Fruit fly (Drosophila melanogaster) whole organism, embryonic: ENCODE data around the gene Ice2.

Experiments
- Ada2b ChIP-seq: fragments of 200-800 bp; sonication (Bioruptor generic); IDR thresholded peaks from 2 replicates; pipeline ENCODE4 v1.3.6; 2022; ENCODE audit warnings: missing biosample characterization, missing genetic modification characterization
- Antp ChIP-seq: fragments of 200-800 bp; sonication (Bioruptor generic); optimal IDR thresholded peaks from 3 replicates; lab custom pipeline; 2016; ENCODE audit warnings: missing biosample characterization, missing genetic modification characterization
- CG10267 ChIP-seq: fragments of 200-800 bp; sonication (Bioruptor generic); optimal IDR thresholded peaks from 2 replicates; lab custom pipeline; 2018; ENCODE audit warnings: missing biosample characterization, mild to moderate bottlenecking, missing genetic modification characterization, moderate library complexity
- CG10321 ChIP-seq: fragments of 200-800 bp; sonication (Bioruptor generic); IDR thresholded peaks from 2 replicates; pipeline ENCODE4 v1.3.6; 2022; ENCODE audit warnings: missing biosample characterization, missing genetic modification characterization
- CG10959 ChIP-seq: fragments of 200-800 bp; sonication (Bioruptor generic); IDR thresholded peaks from 2 replicates; pipeline ENCODE4 v1.3.6; 2022; ENCODE audit warnings: missing biosample characterization, missing genetic modification characterization
- CG1233 ChIP-seq: fragments of 200-800 bp; sonication (Bioruptor generic); optimal IDR thresholded peaks from 4 replicates; lab custom pipeline; 2018; ENCODE audit warnings: missing biosample characterization, mild to moderate bottlenecking, missing genetic modification characterization
- CG14667 ChIP-seq: fragments of 200-800 bp; sonication (Bioruptor generic); IDR thresholded peaks from 2 replicates; pipeline ENCODE4 v1.3.6; 2022; ENCODE audit warnings: missing biosample characterization, missing genetic modification characterization
- CG14860 ChIP-seq: fragments of 200-800 bp; sonication (Bioruptor generic); IDR thresholded peaks from 3 replicates; pipeline ENCODE4 v1.3.6; 2022; ENCODE audit warnings: missing biosample characterization, missing genetic modification characterization; ENCODE audit not compliant: partially characterized antibody
- CG15011 ChIP-seq: fragments of 200-800 bp; sonication (Bioruptor generic); optimal IDR thresholded peaks from 3 replicates; lab custom pipeline; 2018; ENCODE audit warnings: missing biosample characterization, mild to moderate bottlenecking, missing genetic modification characterization
- CG15514 ChIP-seq: fragments of 200-800 bp; sonication (Bioruptor generic); optimal IDR thresholded peaks from 3 replicates; lab custom pipeline; 2017; ENCODE audit warnings: missing biosample characterization, missing genetic modification characterization, mild to moderate bottlenecking, moderate library complexity, missing genetic modification reagents
- CG17361 ChIP-seq: fragments of 200-800 bp; sonication (Bioruptor generic); IDR thresholded peaks from 3 replicates; pipeline ENCODE4 v1.3.6; 2022; ENCODE audit warnings: missing biosample characterization, missing genetic modification characterization
- CG17385 ChIP-seq: fragments of 200-800 bp; sonication (Bioruptor generic); optimal IDR thresholded peaks from 3 replicates; lab custom pipeline; 2018; ENCODE audit warnings: missing biosample characterization, mild to moderate bottlenecking, missing genetic modification characterization
- CG17612 ChIP-seq: fragments of 200-800 bp; sonication (Bioruptor generic); IDR thresholded peaks from 2 replicates; pipeline ENCODE4 v1.3.6; 2022; ENCODE audit warnings: missing biosample characterization, missing genetic modification characterization
- CG30403 ChIP-seq: fragments of 200-800 bp; sonication (Bioruptor generic); optimal IDR thresholded peaks from 3 replicates; lab custom pipeline; 2016; ENCODE audit warnings: missing biosample characterization, missing genetic modification characterization
- CG31224 ChIP-seq: fragments of 200-800 bp; sonication (Bioruptor generic); IDR thresholded peaks from 2 replicates; pipeline ENCODE4 v1.3.6; 2022; ENCODE audit warnings: missing biosample characterization, missing genetic modification characterization
- CG4424 ChIP-seq: fragments of 200-800 bp; sonication (Bioruptor generic); optimal IDR thresholded peaks from 3 replicates; lab custom pipeline; 2016; ENCODE audit warnings: missing biosample characterization, missing genetic modification characterization
- CG4617 ChIP-seq: fragments of 200-800 bp; sonication (Bioruptor generic); optimal IDR thresholded peaks from 3 replicates; lab custom pipeline; 2016; ENCODE audit warnings: missing biosample characterization, missing genetic modification characterization, borderline replicate concordance
- CG6813 ChIP-seq: fragments of 200-800 bp; sonication (Bioruptor generic); optimal IDR thresholded peaks from 2 replicates; lab custom pipeline; 2017; ENCODE audit warnings: missing biosample characterization, missing genetic modification characterization, mild to moderate bottlenecking, moderate library complexity, missing genetic modification reagents
- CG7357 ChIP-seq: fragments of 200-800 bp; sonication (Bioruptor generic); IDR thresholded peaks from 3 replicates; pipeline ENCODE4 v1.3.6; 2022; ENCODE audit warnings: missing biosample characterization, missing genetic modification characterization
- CG7745 ChIP-seq: fragments of 200-800 bp; sonication (Bioruptor generic); optimal IDR thresholded peaks from 2 replicates; lab custom pipeline; 2018; ENCODE audit warnings: missing biosample characterization, mild to moderate bottlenecking, missing genetic modification characterization, moderate library complexity
- CG9727 ChIP-seq: fragments of 200-800 bp; sonication (Bioruptor generic); optimal IDR thresholded peaks from 3 replicates; lab custom pipeline; 2017; ENCODE audit warnings: missing biosample characterization, mild to moderate bottlenecking, missing genetic modification characterization
- CoRest ChIP-seq: fragments of 200-800 bp; sonication (Bioruptor generic); optimal IDR thresholded peaks from 3 replicates; lab custom pipeline; 2018; ENCODE audit warnings: missing biosample characterization, mild to moderate bottlenecking, missing genetic modification characterization, moderate library complexity
- Dad ChIP-seq: fragments of 200-800 bp; sonication (Bioruptor generic); optimal IDR thresholded peaks from 3 replicates; lab custom pipeline; 2016; ENCODE audit warnings: missing biosample characterization, missing genetic modification characterization
- Dbx ChIP-seq: fragments of 200-800 bp; sonication (Bioruptor generic); IDR thresholded peaks from 3 replicates; pipeline ENCODE4 v1.3.6; 2022; ENCODE audit warnings: missing biosample characterization, missing genetic modification characterization
- Hr3 ChIP-seq: fragments of 200-800 bp; sonication (Bioruptor generic); optimal IDR thresholded peaks from 3 replicates; lab custom pipeline; 2016; ENCODE audit warnings: missing biosample characterization, missing genetic modification characterization
- Pdp1 ChIP-seq, 2 experiments: fragments of 200-800 bp; sonication (Bioruptor generic); optimal IDR thresholded peaks; 3 replicates each; lab custom pipeline; 2016; ENCODE audit warnings: missing biosample characterization in 2 of 2, missing genetic modification characterization in 2 of 2, mild to moderate bottlenecking in 1 of 2, moderate library complexity in 1 of 2
- Sry-β ChIP-seq: fragments of 200-800 bp; sonication (Bioruptor generic); optimal IDR thresholded peaks from 2 replicates; lab custom pipeline; 2018; ENCODE audit warnings: missing biosample characterization, mild to moderate bottlenecking, missing genetic modification characterization, moderate library complexity
- Stat92E ChIP-seq, 3 experiments: fragments of >200 bp in 2 of 3; fragments of 200-800 bp in 1 of 3; sonication (Bioruptor generic) in 1 of 3; optimal IDR thresholded peaks; 2 replicates each; lab custom pipeline; 2017 to 2019; ENCODE audit warnings: missing biosample characterization in 3 of 3, missing genetic modification characterization in 3 of 3, mild to moderate bottlenecking in 1 of 3, moderate library complexity in 1 of 3
- Trl ChIP-seq, 3 experiments: fragments of >200 bp in 2 of 3; fragments of 200-800 bp in 1 of 3; sonication (Bioruptor generic) in 1 of 3; optimal IDR thresholded peaks; 2 replicates in 1 of 3; 3 replicates in 2 of 3; lab custom pipeline; 2016 to 2017; ENCODE audit warnings: missing biosample characterization in 1 of 3, missing genetic modification characterization in 1 of 3
- Xrp1 ChIP-seq: fragments of 200-800 bp; sonication (Bioruptor generic); IDR thresholded peaks from 2 replicates; pipeline ENCODE4 v1.3.6; 2022; ENCODE audit warnings: missing biosample characterization, missing genetic modification characterization
- YL-1 ChIP-seq: fragments of 200-800 bp; sonication (Bioruptor generic); optimal IDR thresholded peaks from 3 replicates; lab custom pipeline; 2017; ENCODE audit warnings: missing biosample characterization, mild to moderate bottlenecking, missing genetic modification characterization
- al ChIP-seq: fragments of 200-800 bp; sonication (Bioruptor generic); IDR thresholded peaks from 2 replicates; pipeline ENCODE4 v1.3.6; 2022; ENCODE audit warnings: missing biosample characterization, missing genetic modification characterization
- az2 ChIP-seq: fragments of 200-800 bp; sonication (Bioruptor generic); optimal IDR thresholded peaks from 3 replicates; lab custom pipeline; 2016; ENCODE audit warnings: missing biosample characterization, missing genetic modification characterization
- cg ChIP-seq: fragments of 200-800 bp; sonication (Bioruptor generic); optimal IDR thresholded peaks from 3 replicates; lab custom pipeline; 2019; ENCODE audit warnings: missing biosample characterization, mild to moderate bottlenecking, missing genetic modification characterization, moderate library complexity
- chinmo ChIP-seq: fragments of 200-800 bp; sonication (Bioruptor generic); IDR thresholded peaks from 4 replicates; pipeline ENCODE4 v1.3.6; 2022; ENCODE audit warnings: missing biosample characterization, missing genetic modification characterization; ENCODE audit not compliant: partially characterized antibody
- crc ChIP-seq: fragments of 200-800 bp; sonication (Bioruptor generic); optimal IDR thresholded peaks from 2 replicates; lab custom pipeline; 2016; ENCODE audit warnings: missing biosample characterization, missing genetic modification characterization
- cwo ChIP-seq: fragments of 200-800 bp; sonication (Bioruptor generic); optimal IDR thresholded peaks from 3 replicates; lab custom pipeline; 2017; ENCODE audit warnings: missing biosample characterization, missing genetic modification characterization, mild to moderate bottlenecking, moderate library complexity, missing genetic modification reagents
- dm ChIP-seq: fragments of 200-800 bp; sonication (Bioruptor generic); optimal IDR thresholded peaks from 3 replicates; lab custom pipeline; 2016; ENCODE audit warnings: missing biosample characterization, missing genetic modification characterization
- ewg ChIP-seq: fragments of 200-800 bp; sonication (Bioruptor generic); optimal IDR thresholded peaks from 3 replicates; lab custom pipeline; 2017; ENCODE audit warnings: mild to moderate bottlenecking, missing biosample characterization, missing genetic modification reagents, missing genetic modification characterization
- gt ChIP-seq: fragments of 200-800 bp; sonication (Bioruptor generic); IDR thresholded peaks from 2 replicates; pipeline ENCODE4 v1.3.6; 2022; ENCODE audit warnings: missing biosample characterization, missing genetic modification characterization
- pb ChIP-seq: fragments of 200-800 bp; sonication (Bioruptor generic); optimal IDR thresholded peaks from 3 replicates; lab custom pipeline; 2016; ENCODE audit warnings: missing biosample characterization, missing genetic modification characterization
- pho ChIP-seq: fragments of 200-800 bp; sonication (Bioruptor generic); optimal IDR thresholded peaks from 2 replicates; lab custom pipeline; 2016; ENCODE audit warnings: missing biosample characterization, missing genetic modification characterization
- psq ChIP-seq: fragments of 200-800 bp; sonication (Bioruptor generic); optimal IDR thresholded peaks from 2 replicates; lab custom pipeline; 2017; ENCODE audit warnings: missing biosample characterization, missing genetic modification characterization
- pzg ChIP-seq: fragments of 200-800 bp; sonication (Bioruptor generic); optimal IDR thresholded peaks from 3 replicates; lab custom pipeline; 2018; ENCODE audit warnings: missing biosample characterization, mild to moderate bottlenecking, missing genetic modification characterization, moderate library complexity
- sens ChIP-seq: fragments of 200-800 bp; sonication (Bioruptor generic); peaks from one replicate; lab custom pipeline; 2016; ENCODE audit warnings: missing biosample characterization, missing genetic modification characterization
- slbo ChIP-seq: fragments of 200-800 bp; sonication (Bioruptor generic); IDR thresholded peaks from 2 replicates; pipeline ENCODE4 v1.3.6; 2022; ENCODE audit warnings: missing biosample characterization, missing genetic modification characterization
- sqz ChIP-seq: fragments of 200-800 bp; sonication (Bioruptor generic); optimal IDR thresholded peaks from 3 replicates; lab custom pipeline; 2018; ENCODE audit warnings: missing biosample characterization, mild to moderate bottlenecking, missing genetic modification characterization
- trh ChIP-seq: fragments of 200-800 bp; sonication (Bioruptor generic); optimal IDR thresholded peaks from 2 replicates; lab custom pipeline; 2016; ENCODE audit warnings: missing biosample characterization, missing genetic modification characterization
- zfh1 ChIP-seq: fragments of 200-800 bp; sonication (Bioruptor generic); IDR thresholded peaks from 3 replicates; pipeline ENCODE4 v1.3.6; 2022; ENCODE audit warnings: missing biosample characterization, missing genetic modification characterization

Ice2 gene

dm6 chr3R:21112742-21113465, 17.1 kb upstream of the Ice2 start (continued):
- TF ChIP-seq CG6813 (GFP tag; lab: Kevin White, UChicago) (peak; percentile 91), Dad (GFP tag; lab: Kevin White, UChicago) (peak; percentile 72), cwo (peak; percentile 49), gt (GFP tag; lab: Robert Waterston, UW) (peak; percentile 44; the same call in 1 of the 2 replicates), CG7745 (tag; lab: Kevin White, UChicago) (peak; percentile 42), CG10959 (peak; percentile 76), trh (GFP tag; lab: Kevin White, UChicago) (peak; percentile 68), Dbx (GFP tag; lab: Robert Waterston, UW) (peak; percentile 66), CG30403 (GFP tag; lab: Kevin White, UChicago) (peak; percentile 87), CG9727 (GFP tag; lab: Kevin White, UChicago) (peak; percentile 81), CG14667 (GFP tag; lab: Robert Waterston, UW) (peak; percentile 73), CG17361 (GFP tag; lab: Robert Waterston, UW) (peak; percentile 88), sens (GFP tag; lab: Kevin White, UChicago) (peak; percentile 98), CG15514 (GFP tag; lab: Kevin White, UChicago) (peak; percentile 60), chinmo (no peak), Ada2b (peak; percentile 90), psq (peak; percentile 61), cg (GFP tag; lab: Kevin White, UChicago) (no peak), crc (GFP tag; lab: Kevin White, UChicago) (peak; percentile 83), dm (GFP tag; lab: Kevin White, UChicago) (peak; percentile 81), Hr3 (peak; percentile 80), CG31224 (GFP tag; lab: Robert Waterston, UW) (peak; percentile 75), CoRest (peak; percentile 87), CG1233 (peak; percentile 67), CG10267 (tag; lab: Kevin White, UChicago) (peak; percentile 57), YL-1 (GFP tag; lab: Kevin White, UChicago) (peak; percentile 45), Trl (optimal IDR thresholded peaks at IDR 0.05; lab: Kevin White, UChicago) (peak in 1 of 2 experiments; percentile 39), Trl (GFP tag; optimal IDR thresholded peaks at IDR 0.05; lab: Kevin White, UChicago) (peak; percentile 88), CG17612 (GFP tag; lab: Robert Waterston, UW) (peak; percentile 36; the same call in 1 of the 2 replicates), ewg (peak; percentile 79), sqz (no peak), CG17385 (GFP tag; lab: Kevin White, UChicago) (peak; percentile 83), pzg (no peak), CG4617 (GFP tag; lab: Kevin White, UChicago) (peak; percentile 66), CG15011 (GFP tag; lab: Kevin White, UChicago) (no peak), Antp (peak; percentile 88), Xrp1 (GFP tag; lab: Robert Waterston, UW) (peak; percentile 91), al (GFP tag; lab: Robert Waterston, UW) (peak; percentile 73), slbo (GFP tag; lab: Robert Waterston, UW) (peak; percentile 92), zfh1 (GFP tag; lab: Robert Waterston, UW) (peak; percentile 86), CG14860 (no peak), Sry-β (GFP tag; lab: Kevin White, UChicago) (peak; percentile 50), pho (peak; percentile 86), CG10321 (GFP tag; lab: Robert Waterston, UW) (peak; percentile 52), CG7357 (peak; percentile 74), pb (GFP tag; lab: Kevin White, UChicago) (peak; percentile 88), CG4424 (GFP tag; lab: Kevin White, UChicago) (peak; percentile 15), Stat92E (GFP tag; optimal IDR thresholded peaks at IDR 0.05; lab: Kevin White, UChicago) (no peak), Pdp1 (GFP tag; optimal IDR thresholded peaks at IDR 0.05; lab: Kevin White, UChicago) (peak; percentile 87), az2 (peak; percentile 82)
